Worm (Caenorhabditis elegans): ENCODE results near the gene srh-181.

ce11 chrV:18491961-18492360 is 17.6 kb downstream of the srh-181 start, which contains the start of gene slo-1:
- TF ChIP-seq lin-13 (GFP tag; optimal IDR thresholded peaks at IDR 0.05) (no peak), lsy-2 (tag; optimal IDR thresholded peaks at IDR 0.05) (no peak), lin-35 (GFP tag; optimal IDR thresholded peaks at IDR 0.05) (no peak), ceh-82 (tag; optimal IDR thresholded peaks at IDR 0.05) (no peak), hlh-17 (GFP tag; optimal IDR thresholded peaks at IDR 0.05; ENCODE audit: borderline replicate concordance) (no peak), unc-62 (GFP tag; optimal IDR thresholded peaks at IDR 0.05) (no peak), nhr-237 (tag; optimal IDR thresholded peaks at IDR 0.05) (no peak), nhr-77 (tag; optimal IDR thresholded peaks at IDR 0.05) (no peak), tbx-2 (tag; optimal IDR thresholded peaks at IDR 0.05) (no peak)
